Fruit fly (Drosophila melanogaster) whole organism, prepupa: ENCODE results near the gene Top3alpha.

Source experiments
- Blimp-1 ChIP-seq: fragments of 200-800 bp; sonication (Bioruptor generic); optimal IDR thresholded peaks from 3 replicates; lab custom pipeline; 2017; ENCODE audit warnings: missing biosample characterization, missing genetic modification characterization, mild to moderate bottlenecking, moderate library complexity, missing genetic modification reagents
- CG11294 ChIP-seq: fragments of 200-800 bp; sonication (Bioruptor generic); IDR thresholded peaks from 2 replicates; pipeline ENCODE4 v1.3.6; 2022; ENCODE audit warnings: missing biosample characterization, missing genetic modification characterization
- CG11762 ChIP-seq: fragments of 200-800 bp; sonication (Bioruptor generic); optimal IDR thresholded peaks from 3 replicates; lab custom pipeline; 2016; ENCODE audit warnings: missing biosample characterization, missing genetic modification characterization; ENCODE audit not compliant: insufficient read depth
- CG11902 ChIP-seq: fragments of 200-800 bp; sonication (Bioruptor generic); optimal IDR thresholded peaks from 3 replicates; lab custom pipeline; 2016; ENCODE audit warnings: missing biosample characterization, missing genetic modification characterization
- CG15336 ChIP-seq: fragments of 200-800 bp; sonication (Bioruptor generic); IDR thresholded peaks from 2 replicates; pipeline ENCODE4 v1.3.6; 2022; ENCODE audit warnings: missing biosample characterization, missing genetic modification characterization
- CG1621 ChIP-seq: fragments of 200-800 bp; sonication (Bioruptor generic); optimal IDR thresholded peaks from 3 replicates; lab custom pipeline; 2018; ENCODE audit warnings: missing biosample characterization, mild to moderate bottlenecking, missing genetic modification characterization
- CG16779 ChIP-seq: fragments of 200-800 bp; sonication (Bioruptor generic); optimal IDR thresholded peaks from 3 replicates; lab custom pipeline; 2017; ENCODE audit warnings: missing biosample characterization, mild to moderate bottlenecking, missing genetic modification characterization
- CG31627 ChIP-seq: fragments of 200-800 bp; sonication (Bioruptor generic); optimal IDR thresholded peaks from 3 replicates; lab custom pipeline; 2016; ENCODE audit warnings: missing biosample characterization, missing genetic modification characterization
- CG32006 ChIP-seq: fragments of 200-800 bp; sonication (Bioruptor generic); optimal IDR thresholded peaks from 3 replicates; lab custom pipeline; 2017; ENCODE audit warnings: missing biosample characterization, mild to moderate bottlenecking, missing genetic modification characterization
- CG34406 ChIP-seq: fragments of 200-800 bp; sonication (Bioruptor generic); optimal IDR thresholded peaks from 3 replicates; lab custom pipeline; 2016; ENCODE audit warnings: missing biosample characterization, missing genetic modification characterization
- CG3919 ChIP-seq: fragments of 200-800 bp; sonication (Bioruptor generic); optimal IDR thresholded peaks from 3 replicates; lab custom pipeline; 2016; ENCODE audit warnings: missing biosample characterization, missing genetic modification characterization
- CG4318 ChIP-seq: fragments of 200-800 bp; sonication (Bioruptor generic); optimal IDR thresholded peaks from 3 replicates; lab custom pipeline; 2017; ENCODE audit warnings: missing biosample characterization, mild to moderate bottlenecking, missing genetic modification characterization
- CG6163 ChIP-seq: fragments of 200-800 bp; sonication (Bioruptor generic); IDR thresholded peaks from 3 replicates; pipeline ENCODE4 v1.3.6; 2022; ENCODE audit warnings: missing biosample characterization, missing genetic modification characterization
- CG6276 ChIP-seq: fragments of 200-800 bp; sonication (Bioruptor generic); optimal IDR thresholded peaks from 2 replicates; lab custom pipeline; 2017; ENCODE audit warnings: missing biosample characterization, mild to moderate bottlenecking, missing genetic modification characterization
- CG6792 ChIP-seq: fragments of 200-800 bp; sonication (Bioruptor generic); optimal IDR thresholded peaks from 3 replicates; lab custom pipeline; 2016; ENCODE audit warnings: missing biosample characterization, missing genetic modification characterization
- CG6854 ChIP-seq: fragments of 200-800 bp; sonication (Bioruptor generic); optimal IDR thresholded peaks from 2 replicates; lab custom pipeline; 2017; ENCODE audit warnings: missing biosample characterization, mild to moderate bottlenecking, missing genetic modification characterization
- CG8119 ChIP-seq: fragments of 200-800 bp; sonication (Bioruptor generic); IDR thresholded peaks from 3 replicates; pipeline ENCODE4 v1.3.6; 2022; ENCODE audit warnings: missing biosample characterization, missing genetic modification characterization
- CG9139 ChIP-seq: fragments of 200-800 bp; sonication (Bioruptor generic); optimal IDR thresholded peaks from 3 replicates; lab custom pipeline; 2017; ENCODE audit warnings: missing biosample characterization, mild to moderate bottlenecking, missing genetic modification characterization
- Eip75B ChIP-seq: fragments of 200-800 bp; sonication (Bioruptor generic); optimal IDR thresholded peaks from 3 replicates; lab custom pipeline; 2016; ENCODE audit warnings: missing biosample characterization, missing genetic modification characterization
- Eip78C ChIP-seq: fragments of 200-800 bp; sonication (Bioruptor generic); peaks from one replicate; lab custom pipeline; 2016; ENCODE audit warnings: missing biosample characterization, missing genetic modification characterization
- Eip93F ChIP-seq: fragments of 200-800 bp; sonication (Bioruptor generic); optimal IDR thresholded peaks from 2 replicates; lab custom pipeline; 2016; ENCODE audit warnings: missing biosample characterization, mild to moderate bottlenecking, missing genetic modification characterization
- Ets21C ChIP-seq: fragments of 200-800 bp; sonication (Bioruptor generic); optimal IDR thresholded peaks from 3 replicates; lab custom pipeline; 2016; ENCODE audit warnings: missing biosample characterization, missing genetic modification characterization
- Ets96B ChIP-seq: fragments of 200-800 bp; optimal IDR thresholded peaks from 2 replicates; lab custom pipeline; 2019; ENCODE audit warnings: missing biosample characterization, mild to moderate bottlenecking, missing genetic modification characterization, moderate library complexity
- Gug ChIP-seq: fragments of 200-800 bp; sonication (Bioruptor generic); IDR thresholded peaks from 2 replicates; pipeline ENCODE4 v1.3.6; 2022; ENCODE audit warnings: missing biosample characterization, missing genetic modification characterization
- Hr38 ChIP-seq: sonication (Bioruptor generic); optimal IDR thresholded peaks from 2 replicates; lab custom pipeline; 2016; ENCODE audit warnings: missing biosample characterization, missing genetic modification characterization
- Hr39 ChIP-seq: fragments of 200-800 bp; sonication (Bioruptor generic); optimal IDR thresholded peaks from 2 replicates; lab custom pipeline; 2016; ENCODE audit warnings: missing biosample characterization, missing genetic modification characterization
- Hr4 ChIP-seq: fragments of 200-800 bp; sonication (Bioruptor generic); optimal IDR thresholded peaks from 3 replicates; lab custom pipeline; 2016; ENCODE audit warnings: missing biosample characterization, missing genetic modification characterization
- Met ChIP-seq: fragments of 200-800 bp; sonication (Bioruptor generic); optimal IDR thresholded peaks from 3 replicates; lab custom pipeline; 2016; ENCODE audit warnings: missing biosample characterization, missing genetic modification characterization
- OdsH ChIP-seq: fragments of 200-800 bp; sonication (Bioruptor generic); optimal IDR thresholded peaks from 3 replicates; lab custom pipeline; 2016; ENCODE audit warnings: missing biosample characterization, missing genetic modification characterization
- Smox ChIP-seq: fragments of 200-800 bp; sonication (Bioruptor generic); optimal IDR thresholded peaks from 3 replicates; lab custom pipeline; 2016; ENCODE audit warnings: missing biosample characterization, missing genetic modification characterization
- Sox14 ChIP-seq: fragments of 200-800 bp; sonication (Bioruptor generic); optimal IDR thresholded peaks from 3 replicates; lab custom pipeline; 2016; ENCODE audit warnings: missing biosample characterization, missing genetic modification characterization
- achi ChIP-seq: fragments of 200-800 bp; sonication (Bioruptor generic); optimal IDR thresholded peaks from 3 replicates; lab custom pipeline; 2016; ENCODE audit warnings: missing biosample characterization, missing genetic modification characterization
- acj6 ChIP-seq: fragments of 200-800 bp; sonication (Bioruptor generic); optimal IDR thresholded peaks from 3 replicates; lab custom pipeline; 2016; ENCODE audit warnings: missing biosample characterization, missing genetic modification characterization
- cyc ChIP-seq: fragments of 200-800 bp; sonication (Bioruptor generic); optimal IDR thresholded peaks from 3 replicates; lab custom pipeline; 2016; ENCODE audit warnings: missing biosample characterization, missing genetic modification characterization
- dsx ChIP-seq: fragments of 200-800 bp; optimal IDR thresholded peaks from 3 replicates; lab custom pipeline; 2019; ENCODE audit warnings: missing biosample characterization, mild to moderate bottlenecking, missing genetic modification characterization, moderate library complexity; ENCODE audit not compliant: poor library complexity, severe bottlenecking
- eg ChIP-seq: fragments of 200-800 bp; sonication (Bioruptor generic); IDR thresholded peaks from 3 replicates; pipeline ENCODE4 v1.3.6; 2022; ENCODE audit warnings: missing biosample characterization, missing genetic modification characterization
- esn ChIP-seq: fragments of 200-800 bp; sonication (Bioruptor generic); optimal IDR thresholded peaks from 2 replicates; lab custom pipeline; 2016; ENCODE audit warnings: missing biosample characterization, mild to moderate bottlenecking, missing genetic modification characterization, moderate library complexity
- fkh ChIP-seq: fragments of 200-800 bp; sonication (Bioruptor generic); optimal IDR thresholded peaks from 3 replicates; lab custom pipeline; 2017; ENCODE audit warnings: missing biosample characterization, mild to moderate bottlenecking, missing genetic modification characterization, moderate library complexity
- pdm3 ChIP-seq: fragments of 200-800 bp; sonication (Bioruptor generic); optimal IDR thresholded peaks from 3 replicates; lab custom pipeline; 2016; ENCODE audit warnings: missing biosample characterization, missing genetic modification characterization
- salr ChIP-seq, 2 experiments: fragments of 200-800 bp; sonication (Bioruptor generic); optimal IDR thresholded peaks; 3 replicates each; lab custom pipeline; 2016 to 2018; ENCODE audit warnings: missing biosample characterization in 2 of 2, missing genetic modification characterization in 2 of 2, mild to moderate bottlenecking in 1 of 2
- spab ChIP-seq: fragments of 200-800 bp; sonication (Bioruptor generic); optimal IDR thresholded peaks from 2 replicates; lab custom pipeline; 2017; ENCODE audit warnings: missing biosample characterization, mild to moderate bottlenecking, missing genetic modification characterization, missing genetic modification reagents
- ss ChIP-seq, 2 experiments: fragments of 200-800 bp; sonication (Bioruptor generic); optimal IDR thresholded peaks; 2 replicates in 1 of 2; 3 replicates in 1 of 2; lab custom pipeline; 2017 to 2018; ENCODE audit warnings: mild to moderate bottlenecking in 2 of 2, missing biosample characterization in 2 of 2, missing genetic modification characterization in 2 of 2, moderate library complexity in 1 of 2
- svp ChIP-seq: fragments of 200-800 bp; sonication (Bioruptor generic); peaks from one replicate; lab custom pipeline; 2016; ENCODE audit warnings: missing biosample characterization, missing genetic modification characterization
- topi ChIP-seq: fragments of 200-800 bp; sonication (Bioruptor generic); optimal IDR thresholded peaks from 3 replicates; lab custom pipeline; 2016; ENCODE audit warnings: missing biosample characterization, missing genetic modification characterization

Top3alpha gene

DNA sequence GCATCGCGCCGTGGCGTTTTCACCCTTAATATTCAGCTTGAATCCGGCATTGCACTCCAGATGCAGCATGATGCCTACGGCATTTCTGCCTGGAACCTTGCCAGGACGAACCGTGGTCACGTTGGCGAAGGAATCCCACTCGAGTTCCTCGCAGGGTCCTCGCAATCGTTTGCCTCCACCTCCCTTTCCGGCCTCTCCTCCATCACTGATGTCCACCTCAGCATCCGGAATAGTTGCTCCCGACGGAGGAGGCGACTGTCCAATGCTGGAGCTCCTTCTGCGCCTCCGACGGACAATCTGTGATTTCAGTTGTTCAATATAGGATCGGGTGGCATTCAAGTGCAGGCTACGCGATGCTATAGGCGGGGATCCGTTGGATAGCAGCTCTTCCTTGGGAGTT is 14.2 kb downstream of the Top3alpha start:
- no peak for TF ChIP-seq Hr4 (GFP tag; lab: Kevin White, UChicago)
- TF ChIP-seq CG6276 (GFP tag; lab: Kevin White, UChicago): no peak
- no peak for TF ChIP-seq spab (GFP tag; lab: Kevin White, UChicago)
- no peak for TF ChIP-seq fkh (GFP tag; lab: Kevin White, UChicago)
- TF ChIP-seq salr (GFP tag; optimal IDR thresholded peaks at IDR 0.05; lab: Kevin White, UChicago): no peak
- TF ChIP-seq achi: no peak
- no peak for TF ChIP-seq Hr39 (GFP tag; lab: Kevin White, UChicago)
- TF ChIP-seq Smox (GFP tag; lab: Kevin White, UChicago): no peak
- TF ChIP-seq OdsH: no peak
- no peak for TF ChIP-seq Eip93F (GFP tag; lab: Kevin White, UChicago)
- TF ChIP-seq Ets21C: no peak
- no peak for TF ChIP-seq Ets96B (tag; lab: Kevin White, UChicago)
- no peak for TF ChIP-seq CG6854
- TF ChIP-seq CG11762 (GFP tag; lab: Kevin White, UChicago): no peak
- no peak for TF ChIP-seq CG15336 (GFP tag; lab: Robert Waterston, UW)
- no peak for TF ChIP-seq CG16779 (tag; lab: Kevin White, UChicago)
- no peak for TF ChIP-seq Blimp-1
- TF ChIP-seq CG34406 (GFP tag; lab: Kevin White, UChicago): no peak

dm6 chr2L:19516062-19516461 is 18.1 kb downstream of the Top3alpha start:
- TF ChIP-seq Gug (GFP tag; lab: Robert Waterston, UW) (no peak), ss (GFP tag; optimal IDR thresholded peaks at IDR 0.05; lab: Kevin White, UChicago) (no peak), CG11762 (GFP tag; lab: Kevin White, UChicago) (no peak), CG34406 (GFP tag; lab: Kevin White, UChicago) (no peak), CG11294 (GFP tag; lab: Robert Waterston, UW) (no peak), esn (no peak), OdsH (no peak), CG6276 (GFP tag; lab: Kevin White, UChicago) (no peak)

DNA sequence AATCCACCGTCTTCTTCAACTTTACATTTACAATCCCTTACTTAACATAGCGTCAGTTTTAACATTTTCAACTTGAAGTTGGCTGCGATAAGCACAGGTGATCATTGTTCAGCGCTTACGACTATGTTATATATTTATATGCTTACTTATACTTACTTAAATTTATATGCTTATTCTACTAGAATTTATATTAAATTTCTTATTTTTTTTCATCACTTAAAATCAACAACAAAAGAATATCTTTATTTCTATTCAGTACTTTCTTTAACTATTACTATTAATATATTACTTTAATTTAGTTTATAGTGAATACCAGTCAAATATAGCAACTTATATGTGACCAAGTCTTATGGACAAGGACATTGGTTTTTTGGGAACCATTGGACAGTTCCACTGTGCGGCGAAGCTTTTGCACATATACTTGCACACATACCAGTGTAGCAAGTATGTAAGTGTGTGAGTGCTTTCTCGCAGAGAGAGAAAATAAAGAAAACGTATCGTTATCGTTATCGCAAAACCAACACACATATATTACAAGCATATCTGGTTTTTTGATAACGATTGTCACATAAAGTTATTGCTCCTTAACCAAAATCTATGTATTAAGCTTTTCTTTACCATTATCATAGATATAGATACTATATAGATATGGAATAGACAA is 19.3 kb downstream of the Top3alpha start, which contains the start of gene Hasp:
TSS of gene Hasp (minus strand) at position 51 of the 661 bp plus-strand sequence.
- TF ChIP-seq Eip75B (GFP tag; lab: Kevin White, UChicago) (no peak), eg (GFP tag; lab: Robert Waterston, UW) (0 out of 3 replicates have a peak, but pooled peaks have one; percentile 32), CG6792 (GFP tag; lab: Kevin White, UChicago) (no peak), Eip78C (no peak), CG11294 (GFP tag; lab: Robert Waterston, UW) (no peak), Met (GFP tag; lab: Kevin White, UChicago) (peak; percentile 19), Sox14 (GFP tag; lab: Kevin White, UChicago) (no peak), CG32006 (GFP tag; lab: Kevin White, UChicago) (no peak), Eip93F (GFP tag; lab: Kevin White, UChicago) (no peak), fkh (GFP tag; lab: Kevin White, UChicago) (no peak), CG34406 (GFP tag; lab: Kevin White, UChicago) (peak; percentile 17), Hr4 (GFP tag; lab: Kevin White, UChicago) (peak; percentile 23), spab (GFP tag; lab: Kevin White, UChicago) (no peak), CG6276 (GFP tag; lab: Kevin White, UChicago) (no peak), CG11902 (no peak), CG4318 (GFP tag; lab: Kevin White, UChicago) (no peak), CG6163 (GFP tag; lab: Robert Waterston, UW) (no peak), topi (GFP tag; lab: Kevin White, UChicago) (peak; percentile 17), CG1621 (no peak), CG3919 (peak; percentile 36), acj6 (GFP tag; lab: Kevin White, UChicago) (peak; percentile 19), ss (GFP tag; optimal IDR thresholded peaks at IDR 0.05; lab: Kevin White, UChicago) (no peak), cyc (GFP tag; lab: Kevin White, UChicago) (no peak), esn (peak; percentile 46), salr (GFP tag; optimal IDR thresholded peaks at IDR 0.05; lab: Kevin White, UChicago) (no peak), Ets21C (no peak), CG11762 (GFP tag; lab: Kevin White, UChicago) (no peak), achi (peak; percentile 36), CG9139 (GFP tag; lab: Kevin White, UChicago) (no peak), pdm3 (GFP tag; lab: Kevin White, UChicago) (peak; percentile 17), Ets96B (tag; lab: Kevin White, UChicago) (no peak), CG6854 (no peak), CG8119 (GFP tag; lab: Robert Waterston, UW) (no peak; the same call in 2 of the 3 replicates), dsx (GFP tag; lab: Kevin White, UChicago) (no peak), svp (GFP tag; lab: Kevin White, UChicago) (peak; percentile 42), CG31627 (GFP tag; lab: Kevin White, UChicago) (peak; percentile 8), Hr38 (GFP tag; lab: Kevin White, UChicago) (no peak), CG15336 (GFP tag; lab: Robert Waterston, UW) (peak; percentile 41), OdsH (no peak)
